Worm (Caenorhabditis elegans) whole organism, L4 larva: ENCODE results near the gene smgl-2.

Source experiments
- F37D6.2 ChIP-seq: sonication (generic microtip); optimal IDR thresholded peaks from 2 replicates; lab custom pipeline; 2016; ENCODE audit warnings: mild to moderate bottlenecking, missing genetic modification characterization, missing compliant biosample characterization
- T20F7.1 ChIP-seq: fragments of 200-800 bp; sonication (Bioruptor generic); optimal IDR thresholded peaks from 2 replicates; lab custom pipeline; 2018; ENCODE audit warnings: mild to moderate bottlenecking, missing genetic modification characterization, missing compliant biosample characterization
- T26A8.4 ChIP-seq: fragments of 200-800 bp; sonication (Bioruptor generic); IDR thresholded peaks from 2 replicates; pipeline ENCODE4 v1.3.6; 2022; ENCODE audit warnings: missing genetic modification characterization, missing compliant biosample characterization
- Y75B8A.6 ChIP-seq: fragments of 200-800 bp; sonication (Bioruptor generic); IDR thresholded peaks from 2 replicates; pipeline ENCODE4 v1.3.6; 2022; ENCODE audit warnings: missing genetic modification reagents, missing genetic modification characterization, missing compliant biosample characterization
- aha-1 ChIP-seq: fragments of 150-350 bp; peaks from one replicate; lab custom pipeline; 2014; ENCODE audit warnings: missing biosample characterization, missing genetic modification characterization
- attf-4 ChIP-seq: sonication (generic microtip); optimal IDR thresholded peaks from 3 replicates; lab custom pipeline; 2017; ENCODE audit warnings: missing biosample characterization, missing genetic modification characterization
- ceh-20 ChIP-seq: fragments of 200-800 bp; sonication (Bioruptor generic); IDR thresholded peaks from 2 replicates; pipeline ENCODE4 v1.3.6; 2022; ENCODE audit warnings: missing genetic modification reagents, missing genetic modification characterization, missing compliant biosample characterization
- ceh-44 ChIP-seq: fragments of 200-800 bp; sonication (Bioruptor generic); IDR thresholded peaks from 2 replicates; pipeline ENCODE4 v1.3.6; 2022; ENCODE audit warnings: missing genetic modification reagents, missing genetic modification characterization, missing compliant biosample characterization
- cey-2 ChIP-seq: sonication (generic microtip); optimal IDR thresholded peaks from 3 replicates; lab custom pipeline; 2017; ENCODE audit warnings: missing genetic modification characterization, mild to moderate bottlenecking, missing compliant biosample characterization, antibody characterized with exemption, borderline replicate concordance; ENCODE audit not compliant: insufficient read depth
- daf-16 ChIP-seq, 3 experiments: sonication (generic microtip); optimal IDR thresholded peaks; 2 replicates each; lab custom pipeline; 2016 to 2017; ENCODE audit warnings: missing genetic modification characterization in 3 of 3, missing genetic modification reagents in 3 of 3, mild to moderate bottlenecking in 2 of 3, missing compliant biosample characterization in 2 of 3, missing biosample characterization in 1 of 3, moderate library complexity in 1 of 3
- dmd-6 ChIP-seq: fragments of 200-800 bp; sonication (Bioruptor generic); IDR thresholded peaks from 2 replicates; pipeline ENCODE4 v1.3.6; 2022; ENCODE audit warnings: missing genetic modification reagents, missing genetic modification characterization, missing compliant biosample characterization
- dpl-1 ChIP-seq: fragments of 150-350 bp; optimal IDR thresholded peaks from 2 replicates; lab custom pipeline; 2014; ENCODE audit warnings: missing biosample characterization, missing genetic modification reagents, missing genetic modification characterization
- dve-1 ChIP-seq: sonication (generic microtip); optimal IDR thresholded peaks from 2 replicates; lab custom pipeline; 2017; ENCODE audit warnings: antibody characterized with exemption, mild to moderate bottlenecking, missing genetic modification characterization, missing compliant biosample characterization; ENCODE audit not compliant: insufficient read depth
- egl-43 ChIP-seq: fragments of 200-800 bp; sonication (Bioruptor generic); IDR thresholded peaks from 2 replicates; pipeline ENCODE4 v1.3.6; 2022; ENCODE audit warnings: missing genetic modification reagents, missing genetic modification characterization, missing compliant biosample characterization
- fkh-10 ChIP-seq: fragments of 150-350 bp; optimal IDR thresholded peaks from 2 replicates; lab custom pipeline; 2014; ENCODE audit warnings: missing biosample characterization, missing genetic modification reagents, missing genetic modification characterization
- hif-1 ChIP-seq, 2 experiments: sonication (generic microtip); optimal IDR thresholded peaks; 2 replicates each; lab custom pipeline; 2016 to 2017; ENCODE audit warnings: missing compliant biosample characterization in 2 of 2, missing genetic modification characterization in 2 of 2, missing genetic modification reagents in 2 of 2, missing genotype in 2 of 2, mild to moderate bottlenecking in 1 of 2
- hlh-11 ChIP-seq: fragments of 200-800 bp; sonication (Bioruptor generic); optimal IDR thresholded peaks from 2 replicates; lab custom pipeline; 2018; ENCODE audit warnings: mild to moderate bottlenecking, missing genetic modification characterization, missing compliant biosample characterization
- hlh-30 ChIP-seq: sonication (generic microtip); optimal IDR thresholded peaks from 2 replicates; lab custom pipeline; 2017; ENCODE audit warnings: antibody characterized with exemption, mild to moderate bottlenecking, missing genetic modification characterization, missing compliant biosample characterization; ENCODE audit not compliant: insufficient read depth
- hmg-1.1 ChIP-seq: fragments of 200-800 bp; sonication (Bioruptor generic); IDR thresholded peaks from 2 replicates; pipeline ENCODE4 v1.3.6; 2022; ENCODE audit warnings: missing genetic modification reagents, missing genetic modification characterization, missing compliant biosample characterization
- lin-1 ChIP-seq: fragments of 200-800 bp; sonication (Bioruptor generic); IDR thresholded peaks from 2 replicates; pipeline ENCODE4 v1.3.6; 2022; ENCODE audit warnings: missing genetic modification reagents, missing genetic modification characterization, missing compliant biosample characterization
- lin-13 ChIP-seq: fragments of 150-350 bp; optimal IDR thresholded peaks from 2 replicates; lab custom pipeline; 2014; ENCODE audit warnings: missing biosample characterization, missing genetic modification reagents, missing genetic modification characterization
- lin-15B ChIP-seq: fragments of 150-350 bp; sonication (generic microtip); optimal IDR thresholded peaks from 3 replicates; lab custom pipeline; 2014; ENCODE audit warnings: missing biosample characterization, missing genetic modification characterization
- lin-38 ChIP-seq: fragments of 200-800 bp; sonication (Bioruptor generic); IDR thresholded peaks from 2 replicates; pipeline ENCODE4 v1.3.6; 2022; ENCODE audit warnings: missing genetic modification reagents, missing genetic modification characterization, missing compliant biosample characterization
- lsy-2 ChIP-seq, 2 experiments: fragments of 150-350 bp in 1 of 2; sonication (generic microtip) in 1 of 2; optimal IDR thresholded peaks; 2 replicates each; lab custom pipeline; 2014 to 2017; ENCODE audit warnings: missing biosample characterization in 2 of 2, missing genetic modification characterization in 2 of 2
- madf-9 ChIP-seq: fragments of 200-800 bp; sonication (Bioruptor generic); conservative IDR thresholded peaks from 2 replicates; pipeline ENCODE4 v1.3.6; 2022; ENCODE audit warnings: missing genetic modification reagents, missing genetic modification characterization, missing compliant biosample characterization
- mdl-1 ChIP-seq, 2 experiments: fragments of 150-350 bp in 1 of 2; sonication (generic microtip) in 1 of 2; optimal IDR thresholded peaks; 2 replicates each; lab custom pipeline; 2014 to 2017; ENCODE audit warnings: missing biosample characterization in 2 of 2, missing genetic modification characterization in 2 of 2
- mdt-29 ChIP-seq: fragments of 200-800 bp; sonication (Bioruptor generic); IDR thresholded peaks from 2 replicates; pipeline ENCODE4 v1.3.6; 2022; ENCODE audit warnings: missing genetic modification reagents, missing genetic modification characterization, missing compliant biosample characterization
- mep-1 ChIP-seq: fragments of 150-350 bp; sonication (generic microtip); optimal IDR thresholded peaks from 3 replicates; lab custom pipeline; 2014; ENCODE audit warnings: missing biosample characterization, missing genetic modification characterization
- mes-2 ChIP-seq: sonication (generic microtip); optimal IDR thresholded peaks from 2 replicates; lab custom pipeline; 2016; ENCODE audit warnings: missing genotype, mild to moderate bottlenecking, missing genetic modification characterization, missing compliant biosample characterization; ENCODE audit not compliant: poor library complexity, severe bottlenecking
- mxl-3 ChIP-seq: fragments of 200-800 bp; sonication (Bioruptor generic); optimal IDR thresholded peaks from 2 replicates; lab custom pipeline; 2018; ENCODE audit warnings: mild to moderate bottlenecking, missing genetic modification characterization, missing compliant biosample characterization
- nhr-10 ChIP-seq: fragments of 150-350 bp; optimal IDR thresholded peaks from 2 replicates; lab custom pipeline; 2014; ENCODE audit warnings: missing biosample characterization, missing genetic modification characterization
- nhr-28 ChIP-seq: fragments of 150-350 bp; optimal IDR thresholded peaks from 2 replicates; lab custom pipeline; 2014; ENCODE audit warnings: missing biosample characterization, missing genetic modification characterization
- nhr-48 ChIP-seq: sonication (generic microtip); optimal IDR thresholded peaks from 2 replicates; lab custom pipeline; 2016; ENCODE audit warnings: mild to moderate bottlenecking, missing genetic modification characterization, missing compliant biosample characterization
- nhr-6 ChIP-seq: fragments of 150-350 bp; optimal IDR thresholded peaks from 2 replicates; lab custom pipeline; 2014; ENCODE audit warnings: missing biosample characterization, missing genetic modification characterization
- nhr-77 ChIP-seq: fragments of 150-350 bp; optimal IDR thresholded peaks from 2 replicates; lab custom pipeline; 2014; ENCODE audit warnings: missing biosample characterization, missing genetic modification characterization
- pha-4 ChIP-seq, 2 experiments: fragments of 150-350 bp in 1 of 2; fragments of 200-800 bp in 1 of 2; sonication (Bioruptor generic) in 1 of 2; IDR thresholded peaks in 1 of 2; optimal IDR thresholded peaks in 1 of 2; 2 replicates each; pipeline versions ENCODE4 v1.3.6 to Lab custom; 2014 to 2022; ENCODE audit warnings: missing genetic modification characterization in 2 of 2, missing genetic modification reagents in 2 of 2, missing biosample characterization in 1 of 2, missing compliant biosample characterization in 1 of 2
- pqm-1 ChIP-seq: sonication (generic microtip); optimal IDR thresholded peaks from 2 replicates; lab custom pipeline; 2017; ENCODE audit warnings: missing biosample characterization, missing genetic modification characterization
- rbr-2 ChIP-seq: sonication (generic microtip); optimal IDR thresholded peaks from 2 replicates; lab custom pipeline; 2016; ENCODE audit warnings: missing genotype, missing genetic modification characterization, missing compliant biosample characterization
- tag-97 ChIP-seq: fragments of 200-800 bp; sonication (Bioruptor generic); IDR thresholded peaks from 2 replicates; pipeline ENCODE4 v1.3.6; 2022; ENCODE audit warnings: missing genetic modification characterization, missing compliant biosample characterization
- tra-1 ChIP-seq: fragments of 200-800 bp; sonication (Bioruptor generic); IDR thresholded peaks from 2 replicates; pipeline ENCODE4 v1.3.6; 2022; ENCODE audit warnings: missing genetic modification reagents, missing genetic modification characterization, missing compliant biosample characterization
- unc-130 ChIP-seq: sonication (generic microtip); optimal IDR thresholded peaks from 2 replicates; lab custom pipeline; 2016; ENCODE audit warnings: missing genetic modification reagents, missing genetic modification characterization, missing compliant biosample characterization
- unc-39 ChIP-seq: sonication (generic microtip); optimal IDR thresholded peaks from 2 replicates; lab custom pipeline; 2017; ENCODE audit warnings: missing biosample characterization, missing genetic modification characterization
- vab-7 ChIP-seq: fragments of 200-800 bp; sonication (Bioruptor generic); IDR thresholded peaks from 2 replicates; pipeline ENCODE4 v1.3.6; 2022; ENCODE audit warnings: missing genetic modification reagents, missing genetic modification characterization, missing compliant biosample characterization

The smgl-2 gene

DNA sequence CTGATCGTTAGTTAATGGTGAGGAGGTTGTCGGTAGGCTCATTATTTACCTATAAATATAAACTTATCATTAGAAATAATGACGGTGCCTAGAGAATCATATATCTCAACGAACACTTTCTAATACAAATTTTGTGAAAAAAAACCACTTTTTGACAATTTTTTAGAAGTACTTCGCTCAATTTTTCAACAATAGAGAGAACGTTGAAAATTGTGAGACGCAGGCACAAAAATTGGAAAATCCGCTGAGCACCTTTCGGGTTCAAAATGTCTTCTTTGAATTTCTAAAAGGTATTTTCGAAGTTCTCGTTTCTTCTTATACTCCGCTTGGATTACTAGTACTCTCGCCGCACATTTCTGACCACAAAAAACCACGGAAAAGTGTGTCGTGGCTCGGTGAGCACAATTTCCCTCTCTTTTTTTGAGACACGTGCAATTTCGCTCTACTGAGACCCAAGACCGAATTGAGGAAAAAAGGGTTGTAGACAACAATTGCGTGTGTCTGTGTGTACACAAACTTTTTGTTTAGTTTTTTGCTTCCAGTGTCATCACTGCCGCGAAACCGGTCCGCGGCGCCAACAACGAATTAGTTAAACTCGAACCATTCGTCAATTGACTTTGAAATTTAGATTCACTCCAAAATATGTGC is 15.0 kb downstream of the smgl-2 start, which contains the start of gene nape-1:
nape-1 (minus strand) TSS at position 51 of the 648 bp plus-strand sequence.
- TF ChIP-seq hmg-1.1 (GFP tag; lab: Robert Waterston, UW) (peak; percentile 47; the same call in 1 of the 2 replicates), Y75B8A.6 (GFP tag; lab: Robert Waterston, UW) (no peak), nhr-6 (tag; lab: Kevin White, UChicago) (peak; percentile 22), nhr-48 (no peak), aha-1 (tag; lab: Kevin White, UChicago) (peak; percentile 93), tra-1 (GFP tag; lab: Robert Waterston, UW) (no peak), mxl-3 (GFP tag; lab: Kevin White, UChicago) (peak; percentile 55), nhr-28 (tag; lab: Kevin White, UChicago) (peak; percentile 94), dve-1 (tag; lab: Kevin White, UChicago) (peak; percentile 20), vab-7 (no peak), lsy-2 (tag; optimal IDR thresholded peaks at IDR 0.05; lab: Kevin White, UChicago) (peak in 1 of 2 experiments; percentile 62), dmd-6 (GFP tag; lab: Robert Waterston, UW) (peak; percentile 44; the same call in 1 of the 2 replicates), mdl-1 (tag; optimal IDR thresholded peaks at IDR 0.05; lab: Kevin White, UChicago) (peak in 1 of 2 experiments; percentile 80), hif-1 (tag; optimal IDR thresholded peaks at IDR 0.05; lab: Kevin White, UChicago) (peak in 1 of 2 experiments; percentile 55), cey-2 (no peak), mdt-29 (GFP tag; lab: Robert Waterston, UW) (no peak), egl-43 (GFP tag; lab: Robert Waterston, UW) (peak; percentile 52; the same call in 1 of the 2 replicates), daf-16 (GFP tag; optimal IDR thresholded peaks at IDR 0.05; lab: Kevin White, UChicago) (no peak), daf-16 (tag; optimal IDR thresholded peaks at IDR 0.05; lab: Kevin White, UChicago) (peak; percentile 67), pqm-1 (tag; lab: Kevin White, UChicago) (peak; percentile 49), unc-130 (GFP tag; lab: Kevin White, UChicago) (no peak), hlh-11 (tag; lab: Kevin White, UChicago) (peak; percentile 80), lin-15B (tag; lab: Kevin White, UChicago) (no peak), attf-4 (no peak), nhr-10 (no peak), ceh-20 (GFP tag; lab: Robert Waterston, UW) (no peak), T26A8.4 (peak; percentile 35), F37D6.2 (tag; lab: Kevin White, UChicago) (no peak), ceh-44 (GFP tag; lab: Robert Waterston, UW) (no peak), hlh-30 (peak; percentile 63), dpl-1 (GFP tag; lab: Kevin White, UChicago) (peak; percentile 29), lin-13 (GFP tag; lab: Kevin White, UChicago) (peak; percentile 53), pha-4 (GFP tag; IDR thresholded peaks at IDR 0.05; lab: Robert Waterston, UW) (peak; percentile 64; the same call in 1 of the 2 replicates), pha-4 (tag; optimal IDR thresholded peaks at IDR 0.05; lab: Kevin White, UChicago) (peak; percentile 92), nhr-77 (tag; lab: Kevin White, UChicago) (peak; percentile 29), T20F7.1 (no peak), rbr-2 (peak; percentile 12), fkh-10 (GFP tag; lab: Kevin White, UChicago) (peak; percentile 29), tag-97 (GFP tag; lab: Robert Waterston, UW) (no peak), lin-1 (GFP tag; lab: Robert Waterston, UW) (no peak), mes-2 (tag; lab: Kevin White, UChicago) (peak; percentile 57), madf-9 (GFP tag; lab: Robert Waterston, UW) (no peak), mep-1 (tag; lab: Kevin White, UChicago) (peak; percentile 53), unc-39 (tag; lab: Kevin White, UChicago) (no peak), lin-38 (GFP tag; lab: Robert Waterston, UW) (peak; percentile 72)
